Worm (Caenorhabditis elegans): ENCODE results near the gene F41G3.3.
"Not testable (repeated sequence)": the region's sequence is repeated elsewhere in the genome, so short reads cannot be mapped to it uniquely, and the experiment has no call there.

Gene F41G3.3

DNA sequence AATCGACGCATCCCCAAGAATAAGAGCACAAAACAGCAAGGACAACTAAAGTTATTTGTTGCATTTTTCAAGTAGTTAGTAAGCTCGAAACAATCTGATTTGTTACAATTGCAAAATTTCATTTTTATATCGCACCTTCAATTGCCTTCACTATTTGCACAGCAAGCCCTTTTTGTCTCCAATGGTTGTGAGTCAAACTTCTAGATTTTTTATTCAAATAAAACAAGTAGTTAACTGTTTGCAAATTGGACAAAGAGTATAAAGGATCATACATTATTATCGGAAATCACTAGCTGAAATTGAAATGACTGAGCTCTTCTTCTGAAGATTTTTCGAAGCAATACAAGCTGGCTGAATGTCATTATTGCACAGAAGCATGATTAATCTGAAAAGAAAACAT is 3.5 kb upstream of the F41G3.3 start, which contains the start of gene F41G3.21:
F41G3.21 (minus strand) TSS at position 101 of the 400 bp plus-strand sequence.
- TF ChIP-seq him-1 (tag; optimal IDR thresholded peaks at IDR 0.05) (no peak), dao-5 (tag; optimal IDR thresholded peaks at IDR 0.05) (no peak), W03F9.2 (tag; optimal IDR thresholded peaks at IDR 0.05) (no peak)

DNA sequence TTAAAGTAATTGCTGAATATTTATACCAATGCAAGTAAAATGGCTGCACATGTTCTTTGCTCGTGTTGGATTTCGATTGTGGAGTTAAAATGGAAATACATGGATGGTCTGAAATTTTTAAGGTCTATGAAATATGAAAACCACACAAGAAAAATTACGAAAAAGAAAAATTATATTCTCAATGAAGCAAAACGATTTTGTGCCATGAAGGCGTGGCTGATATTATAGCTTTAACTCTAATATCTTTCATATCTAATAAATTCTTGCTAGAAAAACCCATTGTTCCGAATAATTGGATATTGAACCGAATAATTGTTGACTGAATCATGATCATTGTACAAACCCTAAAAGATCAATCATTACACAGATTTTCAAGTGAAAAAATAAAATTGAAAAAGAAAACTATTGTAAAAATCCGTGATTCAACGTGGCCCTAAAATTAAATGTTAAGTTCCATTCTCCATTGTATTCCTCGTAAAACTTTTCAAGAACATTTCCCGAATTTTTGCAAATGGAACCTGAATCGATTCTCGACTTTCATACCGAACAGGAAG is 1.6 kb upstream of the F41G3.3 start, which contains the start of the genes srx-95 and fis-1:
srx-95 (minus strand) TSS at position 101 of the 554 bp plus-strand sequence.
fis-1 (plus strand) TSS at position 504 of the 554 bp plus-strand sequence.
- TF ChIP-seq W03F9.2 (tag; optimal IDR thresholded peaks at IDR 0.05) (no peak), him-1 (tag; optimal IDR thresholded peaks at IDR 0.05) (no peak), dao-5 (tag; optimal IDR thresholded peaks at IDR 0.05) (no peak)

DNA sequence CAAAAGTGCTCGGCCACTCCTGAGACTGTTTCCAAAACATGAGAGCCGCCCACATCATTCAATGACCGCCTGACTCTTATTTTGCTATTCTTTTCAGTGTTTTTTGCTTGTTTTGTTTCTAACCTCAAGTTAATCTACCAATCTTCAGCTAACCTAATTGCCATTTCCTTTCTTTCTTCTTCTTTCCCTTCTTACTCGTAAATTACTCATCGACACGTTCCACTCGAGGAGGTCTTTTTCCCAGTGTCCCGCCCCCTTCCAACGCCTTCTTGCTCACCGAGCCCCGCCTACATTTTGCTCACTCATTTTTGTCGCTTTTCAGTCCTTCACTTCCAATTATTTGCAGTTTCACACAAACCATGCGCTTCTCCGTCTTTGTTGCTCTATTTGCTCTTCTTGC is 8.4 kb downstream of the F41G3.3 start, which contains the start of gene nlp-50:
nlp-50 (plus strand) TSS at position 301 of the 400 bp plus-strand sequence.
- TF ChIP-seq dao-5 (tag; optimal IDR thresholded peaks at IDR 0.05) (no peak), him-1 (tag; optimal IDR thresholded peaks at IDR 0.05) (no peak), W03F9.2 (tag; optimal IDR thresholded peaks at IDR 0.05) (no peak)

DNA sequence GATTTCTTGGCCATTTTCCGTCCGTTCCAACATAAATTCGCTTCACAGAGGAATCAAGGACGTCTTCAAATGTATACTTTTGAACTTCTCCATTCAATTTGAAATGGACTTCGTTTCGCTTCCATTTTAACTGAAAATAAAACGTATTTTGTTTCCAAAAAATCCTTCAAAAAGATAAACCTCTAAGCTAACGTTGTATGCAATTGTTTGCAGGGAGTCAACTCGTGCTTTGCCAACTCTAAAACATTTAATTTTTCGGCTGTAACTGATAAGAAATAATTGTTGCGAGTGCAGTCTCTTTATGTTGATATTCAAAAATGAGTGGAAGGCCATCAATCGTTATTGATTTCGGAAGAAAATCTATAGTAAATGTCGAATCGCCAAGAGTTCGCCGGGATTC is 11.7 kb downstream of the F41G3.3 start, which contains the start of gene F41G3.18:
F41G3.18 (plus strand) TSS at position 301 of the 400 bp plus-strand sequence.
- no peak for TF ChIP-seq dao-5 (tag; optimal IDR thresholded peaks at IDR 0.05)
- no peak for TF ChIP-seq W03F9.2 (tag; optimal IDR thresholded peaks at IDR 0.05)
- TF ChIP-seq him-1 (tag; optimal IDR thresholded peaks at IDR 0.05) = no peak

DNA sequence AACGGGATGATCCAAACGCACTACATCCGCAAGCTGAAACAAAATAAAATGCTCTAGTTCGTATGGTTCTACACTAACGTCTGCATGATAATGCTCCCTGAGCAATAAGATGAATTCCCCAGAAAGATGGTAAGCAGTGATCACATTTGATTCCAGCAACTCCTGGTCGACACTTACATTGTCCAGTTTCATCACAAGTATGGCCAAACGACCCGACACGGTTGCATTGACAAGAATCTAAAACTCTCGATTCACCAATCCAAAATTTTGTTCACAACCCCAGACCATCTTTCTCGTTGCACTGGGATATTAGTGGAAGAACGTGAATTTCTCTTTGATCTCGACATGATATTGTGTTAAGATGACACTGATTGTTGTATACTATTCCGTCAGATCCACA is 13.7 kb downstream of the F41G3.3 start:
- TF ChIP-seq dao-5 (tag; optimal IDR thresholded peaks at IDR 0.05) (no peak), him-1 (tag; optimal IDR thresholded peaks at IDR 0.05) (no peak), W03F9.2 (tag; optimal IDR thresholded peaks at IDR 0.05) (no peak)

DNA sequence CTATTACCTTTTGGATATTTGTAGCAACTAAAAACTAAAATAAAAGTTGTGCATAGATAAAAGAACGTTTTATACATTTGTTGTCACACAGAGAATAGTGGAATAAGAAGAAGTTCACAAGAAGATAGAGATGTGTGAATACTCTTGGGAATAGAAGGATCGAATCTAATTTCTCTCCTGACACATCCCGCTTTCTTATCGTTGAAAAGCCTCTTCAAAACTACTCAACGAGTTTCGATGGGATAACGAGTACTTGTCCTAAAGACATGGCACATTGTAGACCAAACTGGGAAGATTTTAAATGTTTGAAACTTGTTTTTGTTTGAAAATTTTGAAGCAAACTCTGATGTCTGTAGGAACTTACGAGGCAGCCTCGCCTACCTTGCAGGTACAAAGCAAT is 16.1 kb downstream of the F41G3.3 start:
- no peak for TF ChIP-seq him-1 (tag; optimal IDR thresholded peaks at IDR 0.05)
- TF ChIP-seq dao-5 (tag; optimal IDR thresholded peaks at IDR 0.05) = no peak
- no peak for TF ChIP-seq W03F9.2 (tag; optimal IDR thresholded peaks at IDR 0.05)

DNA sequence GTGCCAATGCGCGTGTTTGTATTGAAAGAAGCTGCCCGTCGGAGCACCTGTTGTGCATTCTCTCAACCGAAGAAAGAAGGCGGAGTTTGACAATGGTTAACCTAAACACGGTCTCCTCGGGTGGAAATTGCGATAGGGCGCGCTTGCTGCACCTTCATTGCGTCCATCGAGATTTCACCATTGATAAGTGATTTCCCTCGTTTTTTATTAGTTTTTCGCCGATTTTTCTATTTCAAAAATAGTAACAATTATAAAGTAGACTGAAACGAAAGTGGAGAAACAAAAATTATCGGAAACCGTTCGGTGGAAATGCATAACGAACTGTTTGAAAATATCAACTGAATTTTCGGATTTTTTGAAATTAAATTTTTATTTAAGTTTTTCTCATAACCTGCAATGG is 18.7 kb downstream of the F41G3.3 start, which contains the start of gene agr-1:
agr-1 (minus strand) TSS at position 101 of the 400 bp plus-strand sequence.
- TF ChIP-seq him-1, dao-5, W03F9.2 (tag; optimal IDR thresholded peaks at IDR 0.05): not testable (repeated sequence)

DNA sequence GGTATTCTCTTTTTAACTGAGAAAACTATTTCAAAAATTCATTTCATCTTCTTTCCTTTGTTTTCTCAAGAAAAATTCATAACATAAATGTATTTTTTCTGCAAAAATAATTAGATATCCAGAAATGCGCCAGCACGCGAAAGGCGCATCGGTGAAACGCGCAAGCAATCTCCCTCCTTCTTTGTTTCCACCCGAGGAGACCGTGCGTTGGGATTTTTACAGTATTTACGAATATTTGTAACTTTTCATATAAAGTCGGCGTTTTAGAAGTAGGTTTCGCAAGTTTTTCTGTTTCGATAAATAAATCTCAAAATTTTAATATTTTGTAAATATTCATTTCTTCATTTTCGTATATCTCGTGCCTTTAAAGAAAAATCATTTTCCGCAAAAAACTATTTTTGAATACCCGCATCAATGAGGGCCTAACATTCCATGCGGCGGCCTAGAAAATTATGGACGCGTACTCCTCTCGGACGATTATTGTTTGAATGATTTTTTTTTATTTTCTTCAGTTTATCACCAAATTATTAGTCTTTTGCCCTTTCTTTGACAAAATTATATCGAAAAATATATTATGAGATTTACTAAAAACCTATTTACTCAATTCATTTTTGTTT is 20.2 kb downstream of the F41G3.3 start, which contains the start of gene ssup-72:
ssup-72 (plus strand) TSS at position 181 of the 617 bp plus-strand sequence.
- TF ChIP-seq dao-5 (tag; optimal IDR thresholded peaks at IDR 0.05) (no peak), him-1 (tag; optimal IDR thresholded peaks at IDR 0.05) (peak; percentile 33), W03F9.2 (tag; optimal IDR thresholded peaks at IDR 0.05) (peak; percentile 75)

DNA sequence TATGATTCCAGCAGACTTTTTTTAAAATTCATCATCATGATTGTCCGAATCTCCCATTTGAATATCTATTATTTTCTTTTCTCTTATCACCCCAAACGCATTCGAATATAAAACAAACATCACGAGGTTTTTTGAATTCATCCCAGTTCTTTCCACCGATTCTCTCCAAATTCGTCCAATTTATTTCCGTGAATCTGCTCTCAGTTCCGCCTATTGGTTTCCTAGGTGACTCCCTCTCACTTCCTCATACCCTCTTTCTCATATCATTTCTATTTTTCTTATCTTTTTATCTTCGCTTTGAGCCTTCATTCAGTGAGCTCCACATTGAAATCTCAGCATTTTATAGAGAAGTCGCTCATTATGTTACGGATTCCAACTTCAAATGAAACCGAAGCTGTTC is 22.8 kb downstream of the F41G3.3 start, which contains the start of gene T13C2.7:
T13C2.7 (plus strand) TSS at position 301 of the 400 bp plus-strand sequence.
- TF ChIP-seq dao-5 (tag; optimal IDR thresholded peaks at IDR 0.05) (no peak), W03F9.2 (tag; optimal IDR thresholded peaks at IDR 0.05) (no peak), him-1 (tag; optimal IDR thresholded peaks at IDR 0.05) (no peak)

DNA sequence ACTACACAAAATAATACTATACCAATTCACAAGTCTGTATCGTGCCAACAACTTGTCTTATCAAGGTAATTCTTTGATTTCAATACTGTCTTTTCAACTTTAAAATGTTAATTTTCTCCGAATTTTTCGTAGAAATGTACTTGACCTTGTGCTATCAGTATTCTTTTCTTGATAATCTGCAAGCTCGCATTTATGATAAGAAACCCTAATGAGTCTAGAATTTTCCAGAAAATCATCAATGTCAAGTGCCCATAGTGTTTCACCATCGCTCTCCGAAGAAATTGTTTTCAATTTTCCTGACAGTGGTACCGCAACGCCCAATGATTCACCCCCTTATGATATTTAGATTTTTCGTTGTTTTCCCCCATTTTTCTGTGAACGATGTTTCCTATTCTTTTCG is 24.9 kb downstream of the F41G3.3 start:
- TF ChIP-seq W03F9.2 (tag; optimal IDR thresholded peaks at IDR 0.05) = no peak
- no peak for TF ChIP-seq dao-5 (tag; optimal IDR thresholded peaks at IDR 0.05)
- no peak for TF ChIP-seq him-1 (tag; optimal IDR thresholded peaks at IDR 0.05)

DNA sequence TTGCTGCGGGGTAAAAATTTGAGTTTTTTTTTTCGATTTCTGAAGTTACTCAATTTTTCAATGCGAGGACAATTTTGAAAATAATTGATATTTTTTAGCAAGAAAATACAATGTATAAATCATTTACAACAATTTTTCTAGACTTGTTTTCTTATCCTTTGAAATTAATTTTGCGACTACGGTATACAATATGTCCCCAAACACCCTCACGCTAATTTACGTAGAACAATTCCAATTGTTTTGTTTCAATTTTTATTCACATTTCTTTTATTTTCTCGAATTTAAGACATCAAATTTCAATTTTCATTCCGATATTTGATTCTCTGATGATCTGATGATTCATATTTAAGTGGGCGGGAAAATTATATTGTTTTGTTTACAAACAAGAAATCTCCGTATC is 25.7 kb downstream of the F41G3.3 start:
- TF ChIP-seq W03F9.2 (tag; optimal IDR thresholded peaks at IDR 0.05) (no peak), him-1 (tag; optimal IDR thresholded peaks at IDR 0.05) (no peak), dao-5 (tag; optimal IDR thresholded peaks at IDR 0.05) (no peak)

DNA sequence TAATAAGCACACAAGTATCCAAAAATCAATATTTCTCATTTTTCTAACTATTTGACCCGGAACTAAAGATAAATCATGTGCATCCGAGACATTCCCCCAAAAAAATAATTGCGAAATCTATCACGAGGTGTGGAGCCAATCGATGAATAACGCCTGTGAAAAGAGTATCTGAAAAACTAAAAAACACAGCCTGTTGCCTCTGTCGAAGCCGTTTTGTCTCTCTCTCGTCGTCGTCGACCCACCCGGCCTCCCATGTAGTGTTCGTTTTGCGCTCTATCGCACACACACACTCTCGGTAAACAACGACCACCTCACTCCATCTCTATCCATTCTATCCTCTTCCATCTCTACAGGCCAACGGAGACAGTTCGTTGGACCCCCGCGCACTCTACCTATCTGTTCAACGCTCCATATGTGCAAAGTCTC is 26.4 kb downstream of the F41G3.3 start:
- peak; percentile 52 for TF ChIP-seq dao-5 (tag; optimal IDR thresholded peaks at IDR 0.05)
- no peak for TF ChIP-seq him-1 (tag; optimal IDR thresholded peaks at IDR 0.05)
- peak; percentile 7 for TF ChIP-seq W03F9.2 (tag; optimal IDR thresholded peaks at IDR 0.05)

DNA sequence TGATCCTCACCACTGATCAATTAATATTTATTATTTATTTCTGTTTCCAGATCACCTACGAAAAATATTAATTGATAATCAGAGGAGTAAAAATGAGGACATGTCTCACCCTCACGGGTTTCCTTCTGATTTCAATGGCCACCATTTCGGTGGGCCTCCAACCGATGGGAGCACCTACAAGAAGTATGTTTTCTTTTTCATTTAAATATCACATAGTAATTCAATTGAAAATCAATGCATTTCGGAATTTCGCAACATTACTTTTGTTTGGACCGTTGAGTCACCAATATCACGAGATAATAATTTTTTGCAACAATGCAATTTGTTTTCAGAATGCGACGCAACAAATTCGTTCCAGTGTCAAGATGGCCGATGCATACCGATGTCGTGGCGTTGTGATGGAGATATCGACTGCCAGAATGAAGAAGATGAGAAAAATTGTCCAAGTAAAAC is 27.1 kb downstream of the F41G3.3 start, which contains the start of gene gldi-2:
gldi-2 (plus strand) TSS at position 51 of the 453 bp plus-strand sequence.
- no peak for TF ChIP-seq dao-5 (tag; optimal IDR thresholded peaks at IDR 0.05)
- TF ChIP-seq W03F9.2 (tag; optimal IDR thresholded peaks at IDR 0.05) = no peak
- no peak for TF ChIP-seq him-1 (tag; optimal IDR thresholded peaks at IDR 0.05)

Measured in whole organism, L4/young adult.